Fruit fly (Drosophila melanogaster) whole organism, prepupa: Measurements from ENCODE around the gene CG4953.

Experiments used
- CG10631 ChIP-seq: fragments of 200-800 bp; sonication (Bioruptor generic); optimal IDR thresholded peaks from 2 replicates; lab custom pipeline; 2016; ENCODE audit warnings: missing biosample characterization, missing genetic modification characterization
- Eip78C ChIP-seq: fragments of 200-800 bp; sonication (Bioruptor generic); peaks from one replicate; lab custom pipeline; 2016; ENCODE audit warnings: missing biosample characterization, missing genetic modification characterization

DNA sequence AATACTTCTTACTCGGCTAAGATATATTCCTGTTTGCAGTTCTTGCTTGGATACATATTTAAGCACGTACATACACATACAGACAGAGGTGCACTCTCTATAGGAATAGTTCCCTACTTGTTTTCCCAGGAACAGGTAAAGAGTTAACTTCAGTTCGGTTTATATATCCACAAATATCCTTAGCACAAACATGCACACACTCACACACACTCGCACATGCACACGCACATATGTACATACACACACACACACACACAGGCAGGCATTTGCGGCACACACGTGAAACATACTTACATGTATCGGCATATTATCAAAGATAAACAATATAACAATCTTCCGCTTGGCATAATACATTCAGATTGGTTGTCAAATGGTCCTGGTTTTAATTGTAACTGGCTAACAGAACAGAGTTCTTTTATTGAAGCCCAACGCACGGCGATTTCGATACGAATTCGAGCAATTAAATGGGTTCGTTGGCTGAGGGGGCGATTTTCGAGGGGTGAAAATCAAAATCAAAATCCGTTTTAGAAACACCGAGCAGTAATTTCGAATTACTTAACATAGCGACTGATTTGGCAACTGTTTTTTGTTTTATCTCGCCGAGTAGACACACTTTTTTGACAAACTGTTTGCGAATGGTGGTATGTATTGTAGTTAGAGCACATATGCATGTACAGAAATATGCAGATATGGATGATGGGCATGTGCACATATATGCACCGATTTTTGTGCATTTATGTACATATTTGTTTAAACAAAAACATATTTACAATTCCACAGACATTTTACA lies 6.3 kb upstream of the CG4953 start:
- peak; percentile 83 for TF ChIP-seq Eip78C
- TF ChIP-seq CG10631 (GFP tag; lab: Kevin White, UChicago) = no peak
